Fruit fly (Drosophila melanogaster) S2 (cell line): ENCODE data around the gene Tango2.
A peak's percentile ranks its signal among the peaks of the same experiment; 100 is the strongest.

ENCODE experiments used
- CG8478 ChIP-seq: fragments of >200 bp; optimal IDR thresholded peaks from 2 replicates; lab custom pipeline; 2018
- CTCF ChIP-seq, 2 experiments: fragments of >200 bp; optimal IDR thresholded peaks; 2 replicates each; lab custom pipeline; 2018

The Tango2 gene

dm6 chrX:13639998-13640691 is 23.4 kb downstream of the Tango2 start:
- no peak for TF ChIP-seq CTCF (optimal IDR thresholded peaks at IDR 0.05; lab: Kevin White, UChicago)
- no peak for TF ChIP-seq CG8478

- TF ChIP-seq CG8478: no peak
- no peak for TF ChIP-seq CTCF (optimal IDR thresholded peaks at IDR 0.05; lab: Kevin White, UChicago)
Measured at dm6 chrX:13640692-13641011, 23.9 kb downstream of the Tango2 start.

DNA sequence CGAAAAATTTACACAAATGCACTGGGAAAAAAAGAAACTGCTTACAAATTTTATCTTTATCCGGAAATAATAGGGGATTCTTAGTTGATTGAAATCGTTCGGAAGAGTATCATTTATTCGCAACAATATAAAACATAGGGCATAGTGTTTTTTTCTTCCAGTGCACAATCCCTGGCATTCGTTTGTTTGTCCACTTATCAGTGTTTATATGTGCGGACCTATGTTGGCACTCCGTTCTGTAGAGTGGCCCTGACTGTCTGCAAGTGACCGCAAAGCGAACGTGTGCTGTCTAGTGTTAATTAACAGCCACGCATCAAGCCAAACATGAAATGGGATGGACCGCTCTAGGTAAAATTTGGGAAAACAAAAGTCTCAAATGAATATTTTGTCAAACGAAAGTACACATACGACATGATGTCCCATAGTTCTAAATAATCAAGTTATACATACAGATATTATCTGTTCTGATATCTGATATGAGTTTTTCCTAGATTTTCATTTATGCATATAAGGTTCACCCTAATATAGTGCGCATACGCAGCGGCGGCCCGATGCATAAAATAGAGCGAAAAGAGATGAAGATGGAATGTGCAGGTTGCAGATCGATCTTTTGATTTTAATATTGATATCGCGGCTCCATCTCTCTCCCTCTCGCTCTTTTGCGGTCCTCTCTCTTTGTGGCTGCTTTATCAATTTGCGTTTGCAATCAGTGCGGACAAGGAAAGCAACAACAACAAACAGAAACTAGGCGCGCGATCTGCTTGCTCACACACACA is 24.5 kb downstream of the Tango2 start:
- no peak for TF ChIP-seq CG8478
- no peak for TF ChIP-seq CTCF (optimal IDR thresholded peaks at IDR 0.05; lab: Kevin White, UChicago)

DNA sequence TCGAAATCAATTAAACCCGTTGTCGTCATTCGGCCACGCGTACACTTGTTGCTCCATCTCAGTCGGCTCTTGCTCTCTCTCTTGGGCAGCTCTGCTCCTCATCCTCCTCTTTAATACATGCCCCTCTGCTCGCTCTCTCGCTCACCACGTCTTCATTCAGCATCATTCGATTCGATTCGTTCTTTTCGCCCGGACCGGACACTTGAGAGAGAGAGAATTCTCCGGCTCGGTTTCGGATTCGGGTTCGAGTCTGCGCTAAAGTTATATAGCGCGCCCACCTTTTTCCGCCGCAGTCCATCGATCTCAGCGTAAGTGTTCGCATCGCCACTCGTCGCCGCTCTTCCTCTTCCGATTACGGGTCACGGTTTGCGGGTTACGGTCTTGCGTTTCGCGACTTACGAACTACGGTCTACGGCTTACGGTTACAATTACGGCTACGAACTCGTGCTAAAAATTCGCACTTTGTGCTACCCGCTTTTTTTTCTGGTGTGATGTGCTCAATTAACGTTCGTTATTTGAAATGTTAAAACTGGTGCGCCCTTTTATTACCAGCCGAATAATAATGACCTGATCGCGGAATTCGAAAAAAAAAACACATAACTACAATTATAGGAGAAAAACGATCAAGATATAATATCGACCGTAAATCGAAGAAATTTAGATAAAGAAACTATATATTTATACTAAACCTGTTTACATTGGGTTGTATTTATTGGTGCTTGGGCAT is 25.3 kb downstream of the Tango2 start:
- TF ChIP-seq CTCF (optimal IDR thresholded peaks at IDR 0.05; lab: Kevin White, UChicago): peak in 1 of 2 experiments; percentile 2
- no peak for TF ChIP-seq CG8478

DNA sequence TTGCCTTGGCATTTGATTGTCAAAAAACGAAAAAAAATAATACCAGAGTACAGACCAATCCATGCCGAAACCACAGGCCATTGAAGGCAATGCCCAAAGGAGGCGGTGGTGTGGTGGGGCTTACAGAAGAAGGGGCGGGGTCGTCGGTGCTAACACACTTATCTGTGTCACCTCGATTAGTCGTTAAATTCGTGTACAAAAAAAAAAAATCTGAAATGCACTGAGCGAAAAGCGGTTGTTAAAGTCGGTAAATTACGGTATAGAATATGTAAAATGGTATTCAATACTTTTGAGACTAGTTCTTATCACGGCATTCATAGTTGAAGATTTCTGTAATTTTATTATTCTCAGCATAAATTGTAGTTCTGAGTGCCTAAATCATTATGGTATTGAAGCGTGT is 27.2 kb downstream of the Tango2 start:
- TF ChIP-seq CTCF (optimal IDR thresholded peaks at IDR 0.05; lab: Kevin White, UChicago) (no peak), CG8478 (no peak)

DNA sequence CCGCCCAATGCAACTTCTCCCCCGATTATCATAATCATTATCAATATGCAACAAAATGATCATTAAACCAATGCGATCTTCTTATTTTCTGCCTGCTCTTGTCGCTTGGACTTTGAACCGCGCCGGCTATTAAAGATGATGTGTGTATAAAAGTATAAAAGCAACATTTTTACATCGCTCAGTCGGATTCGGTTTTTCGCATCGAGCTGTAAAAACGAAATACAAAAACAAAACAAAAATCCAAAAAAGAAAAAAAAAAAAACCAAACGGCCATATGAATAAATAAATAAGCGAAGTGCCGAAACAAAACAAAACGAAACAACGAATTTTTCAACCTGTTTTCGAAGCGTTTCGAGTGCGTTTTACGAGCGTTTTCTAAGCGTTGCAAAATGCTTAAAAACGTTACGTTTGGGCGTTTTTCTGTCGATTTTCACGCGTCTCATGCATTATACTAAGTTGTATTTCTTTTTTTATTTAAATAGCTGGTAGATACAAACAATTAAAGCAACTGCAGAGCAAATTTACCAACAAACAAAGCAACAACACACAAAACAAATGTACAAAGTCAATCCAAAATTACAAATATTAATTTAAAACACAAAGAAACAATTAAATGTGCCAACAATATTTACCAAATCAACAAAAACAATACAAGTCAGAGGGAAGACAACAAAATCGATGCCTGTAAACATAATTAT is 28.1 kb downstream of the Tango2 start:
- no peak for TF ChIP-seq CG8478

DNA sequence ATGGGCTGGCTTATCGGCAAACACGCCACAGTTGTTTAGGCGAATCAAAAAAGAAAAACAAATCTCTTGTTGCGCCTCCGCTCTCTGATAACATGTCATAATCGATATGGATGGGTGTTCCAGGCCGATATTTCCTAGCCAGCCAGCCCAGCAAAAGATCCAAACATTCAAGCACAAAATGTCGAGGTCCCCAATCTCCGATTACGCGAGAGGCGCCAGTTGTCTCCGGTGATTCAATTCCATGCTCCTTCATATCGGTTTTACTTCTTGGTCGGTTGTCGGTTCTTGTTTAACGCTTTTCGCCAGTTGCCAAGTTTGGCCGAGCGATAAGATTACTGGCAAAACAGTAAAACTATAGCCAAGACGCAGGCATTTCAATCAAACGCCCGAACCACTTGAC is 29.4 kb downstream of the Tango2 start:
- TF ChIP-seq CTCF (optimal IDR thresholded peaks at IDR 0.05; lab: Kevin White, UChicago) (no peak), CG8478 (no peak)

- no peak for TF ChIP-seq CG8478
- TF ChIP-seq CTCF (optimal IDR thresholded peaks at IDR 0.05; lab: Kevin White, UChicago): no peak
Measured at dm6 chrX:13648819-13649218, 32.0 kb downstream of the Tango2 start.

- TF ChIP-seq CTCF (optimal IDR thresholded peaks at IDR 0.05; lab: Kevin White, UChicago): no peak
- no peak for TF ChIP-seq CG8478
Measured at dm6 chrX:13649801-13650200, 33.0 kb downstream of the Tango2 start.

DNA sequence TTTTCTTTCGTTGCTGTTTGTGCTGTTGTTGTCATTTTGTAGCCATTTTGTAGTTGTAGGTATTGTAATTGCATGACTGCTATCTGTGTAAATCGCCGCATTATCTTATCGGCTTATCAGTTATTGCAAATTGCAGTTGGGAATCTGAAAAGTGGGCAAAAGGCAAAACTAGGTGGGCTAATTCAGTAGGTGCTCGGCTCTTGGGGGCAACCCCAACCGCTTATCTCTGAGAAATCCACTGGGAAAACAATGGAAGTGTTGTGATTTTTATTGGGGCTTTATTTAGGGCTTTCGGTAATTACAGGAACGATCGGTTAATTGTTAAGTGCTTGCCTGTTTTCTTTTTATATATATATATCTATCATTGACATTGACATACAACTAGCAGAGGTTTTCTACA is 34.4 kb downstream of the Tango2 start:
- TF ChIP-seq CG8478: no peak
- no peak for TF ChIP-seq CTCF (optimal IDR thresholded peaks at IDR 0.05; lab: Kevin White, UChicago)

DNA sequence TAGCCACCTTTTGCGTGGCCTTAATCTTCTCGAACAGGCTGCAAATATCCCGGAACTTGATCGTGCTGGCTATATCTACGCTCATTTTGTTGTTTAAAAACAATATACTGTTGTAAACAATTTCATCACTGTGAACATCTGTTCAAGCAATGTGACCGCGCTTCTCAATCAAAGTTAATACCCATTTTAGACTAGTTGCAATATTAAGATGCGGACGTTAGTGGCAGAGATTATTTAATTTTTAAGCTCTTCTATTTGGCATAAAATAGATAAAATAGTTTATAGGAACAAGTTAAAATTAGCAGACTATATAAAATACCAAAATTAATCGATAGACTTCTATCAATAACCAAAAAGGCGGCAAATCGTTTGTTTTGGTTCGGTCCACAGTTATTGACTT is 50.9 kb downstream of the Tango2 start, which contains the start of the genes DNAlig4 and CG11164:
Gene DNAlig4, minus strand, starts transcription at position 156 of the 400 bp plus-strand sequence.
Gene CG11164, plus strand, starts transcription at position 359 of the 400 bp plus-strand sequence.
- no peak for TF ChIP-seq CG8478
- TF ChIP-seq CTCF (optimal IDR thresholded peaks at IDR 0.05; lab: Kevin White, UChicago): no peak
